Fruit fly (Drosophila melanogaster): ENCODE data around the gene emb.

Gene emb

DNA sequence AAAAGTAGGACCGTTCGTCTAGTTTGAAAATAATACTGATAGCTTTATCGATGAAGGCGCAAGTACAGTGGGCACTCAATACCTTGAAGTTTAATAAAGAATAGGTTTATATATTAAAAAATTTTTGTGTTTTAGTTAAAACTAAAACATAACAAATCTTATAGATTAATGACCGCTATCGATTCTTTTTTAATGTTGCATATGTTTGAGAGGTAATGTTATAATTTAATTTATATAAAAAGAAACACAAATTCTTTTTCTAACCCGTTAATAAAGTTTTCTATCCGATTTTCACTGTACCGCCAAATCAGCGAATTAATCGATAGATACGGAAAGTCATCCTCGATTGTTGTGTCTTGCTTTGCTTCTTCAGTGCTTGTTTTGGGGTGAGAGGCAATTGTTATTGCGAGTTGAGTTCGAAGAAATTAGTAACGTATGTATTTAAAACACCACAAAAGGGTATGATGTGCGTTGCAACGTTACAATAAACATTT lies 19.2 kb upstream of the emb start, which contains the start of the genes Dad1 and CG13384:
Gene Dad1 (minus strand): TSS at position 30 of the 494 bp plus-strand sequence.
Gene CG13384 (plus strand): TSS at position 348 of the 494 bp plus-strand sequence.
- TF ChIP-seq woc (GFP tag; optimal IDR thresholded peaks at IDR 0.05) (peak; percentile 92), Myc (optimal IDR thresholded peaks at IDR 0.05) (no peak), Rel (GFP tag; optimal IDR thresholded peaks at IDR 0.05) (peak; percentile 70), Rel (tag; optimal IDR thresholded peaks at IDR 0.05) (peak; percentile 85), Dfd (GFP tag; optimal IDR thresholded peaks at IDR 0.05) (no peak), br (GFP tag; optimal IDR thresholded peaks at IDR 0.05) (peak; percentile 82), Hr78 (GFP tag; optimal IDR thresholded peaks at IDR 0.05) (no peak), usp (GFP tag; optimal IDR thresholded peaks at IDR 0.05) (no peak), rgr (GFP tag; optimal IDR thresholded peaks at IDR 0.05) (peak; percentile 93), dmrt93B (GFP tag; optimal IDR thresholded peaks at IDR 0.05) (peak; percentile 90), h (GFP tag; optimal IDR thresholded peaks at IDR 0.05) (peak; percentile 94), psq (GFP tag; optimal IDR thresholded peaks at IDR 0.05) (peak; percentile 93), N (GFP tag; optimal IDR thresholded peaks at IDR 0.05) (no peak), Dif (GFP tag; optimal IDR thresholded peaks at IDR 0.05; ENCODE audit: partially characterized antibody) (no peak), brk (GFP tag; optimal IDR thresholded peaks at IDR 0.05) (peak; percentile 94), Sp1 (GFP tag; optimal IDR thresholded peaks at IDR 0.05) (peak; percentile 96), sage (GFP tag; optimal IDR thresholded peaks at IDR 0.05) (peak; percentile 83), CG32264 (GFP tag; optimal IDR thresholded peaks at IDR 0.05) (peak; percentile 32), Hnf4 (GFP tag; optimal IDR thresholded peaks at IDR 0.05) (peak; percentile 85), tai (GFP tag; optimal IDR thresholded peaks at IDR 0.05) (peak; percentile 90), OdsH (GFP tag; optimal IDR thresholded peaks at IDR 0.05) (peak; percentile 94), lola (GFP tag; optimal IDR thresholded peaks at IDR 0.05) (no peak), pan (optimal IDR thresholded peaks at IDR 0.05) (no peak), Abd-B (GFP tag; optimal IDR thresholded peaks at IDR 0.05) (no peak), HLH106 (tag; optimal IDR thresholded peaks at IDR 0.05) (peak; percentile 97), sv (GFP tag; optimal IDR thresholded peaks at IDR 0.05) (peak; percentile 88), CrebA (GFP tag; optimal IDR thresholded peaks at IDR 0.05; ENCODE audit: borderline replicate concordance) (no peak), Jra (GFP tag; optimal IDR thresholded peaks at IDR 0.05) (peak; percentile 84), foxo (GFP tag; optimal IDR thresholded peaks at IDR 0.05) (peak in 1 of 2 experiments; percentile 95), jim (GFP tag; optimal IDR thresholded peaks at IDR 0.05) (no peak), Mio (GFP tag; optimal IDR thresholded peaks at IDR 0.05) (peak; percentile 42), dl (GFP tag; optimal IDR thresholded peaks at IDR 0.05; ENCODE audit: insufficient read depth in 1 of 2, partially characterized antibody in 2 of 2) (no peak), dsf (GFP tag; optimal IDR thresholded peaks at IDR 0.05; ENCODE audit: borderline replicate concordance) (peak; percentile 82), CG9705 (GFP tag; optimal IDR thresholded peaks at IDR 0.05) (peak; percentile 90), GATAd (GFP tag; optimal IDR thresholded peaks at IDR 0.05) (peak; percentile 65), fru (GFP tag; optimal IDR thresholded peaks at IDR 0.05) (peak; percentile 92), Vsx2 (GFP tag; optimal IDR thresholded peaks at IDR 0.05; ENCODE audit: partially characterized antibody) (no peak), Hr83 (GFP tag; optimal IDR thresholded peaks at IDR 0.05; ENCODE audit: poor library complexity, severe bottlenecking) (peak; percentile 28), ey (GFP tag; optimal IDR thresholded peaks at IDR 0.05) (peak; percentile 82)

- no peak for TF ChIP-seq Hr78 (GFP tag; optimal IDR thresholded peaks at IDR 0.05)
- no peak for TF ChIP-seq Dfd (GFP tag; optimal IDR thresholded peaks at IDR 0.05)
- no peak for TF ChIP-seq OdsH (GFP tag; optimal IDR thresholded peaks at IDR 0.05)
- TF ChIP-seq jim (GFP tag; optimal IDR thresholded peaks at IDR 0.05) = no peak
- TF ChIP-seq pan (optimal IDR thresholded peaks at IDR 0.05) = no peak
Measured at dm6 chr2L:8384985-8385519, 18.3 kb upstream of the emb start.

DNA sequence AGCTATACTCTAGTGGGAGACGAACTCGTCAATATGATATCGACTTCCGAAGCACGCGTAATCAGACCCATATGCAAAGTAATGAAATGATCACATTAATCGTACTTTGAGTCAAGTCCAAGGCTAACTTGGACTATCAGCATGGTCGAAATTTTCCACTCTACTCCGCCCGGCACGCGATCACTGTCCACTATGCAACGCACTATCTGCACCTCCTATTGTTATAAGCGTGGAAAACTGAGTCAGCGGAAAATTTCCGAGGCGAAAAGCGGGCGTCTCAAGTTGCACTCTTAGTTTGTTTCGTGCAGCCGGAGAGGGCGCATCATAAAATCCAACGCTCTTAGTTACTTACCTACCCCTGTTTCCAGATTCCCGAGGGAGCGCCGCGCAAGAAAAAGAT lies 17.5 kb upstream of the emb start:
- TF ChIP-seq Jra (GFP tag; optimal IDR thresholded peaks at IDR 0.05) = no peak
- TF ChIP-seq ey (GFP tag; optimal IDR thresholded peaks at IDR 0.05) = no peak
- TF ChIP-seq dmrt93B (GFP tag; optimal IDR thresholded peaks at IDR 0.05) = no peak
- TF ChIP-seq N (GFP tag; optimal IDR thresholded peaks at IDR 0.05) = no peak
